Worm (Caenorhabditis elegans) whole organism, midembryonic: Measurements from ENCODE around the gene prx-19.

Source experiments
- T22C8.4 ChIP-seq: fragments of 200-800 bp; sonication (Bioruptor generic); IDR thresholded peaks from 2 replicates; pipeline ENCODE4 v1.3.6; 2022; ENCODE audit warnings: missing genetic modification characterization, missing compliant biosample characterization
- cog-1 ChIP-seq: sonication (generic microtip); optimal IDR thresholded peaks from 2 replicates; lab custom pipeline; 2016; ENCODE audit warnings: missing genetic modification characterization, missing compliant biosample characterization
- flt-1 ChIP-seq: fragments of 200-800 bp; sonication (Bioruptor generic); IDR thresholded peaks from 2 replicates; pipeline ENCODE4 v1.3.6; 2022; ENCODE audit warnings: missing genetic modification characterization, missing compliant biosample characterization
- klf-2 ChIP-seq: fragments of 200-800 bp; sonication (Bioruptor generic); conservative IDR thresholded peaks from 2 replicates; pipeline ENCODE4 v1.3.6; 2022; ENCODE audit warnings: missing genetic modification reagents, missing genetic modification characterization, missing compliant biosample characterization
- med-1 ChIP-seq: sonication (generic microtip); optimal IDR thresholded peaks from 2 replicates; lab custom pipeline; 2017; ENCODE audit warnings: missing genetic modification characterization, mild to moderate bottlenecking, missing compliant biosample characterization, antibody characterized with exemption, missing genetic modification reagents; ENCODE audit not compliant: insufficient read depth
- ref-1 ChIP-seq: fragments of 200-800 bp; sonication (Bioruptor generic); conservative IDR thresholded peaks from 2 replicates; pipeline ENCODE4 v1.3.6; 2022; ENCODE audit warnings: missing genetic modification reagents, missing genetic modification characterization, missing compliant biosample characterization
- tab-1 ChIP-seq: fragments of 200-800 bp; sonication (Bioruptor generic); IDR thresholded peaks from 2 replicates; pipeline ENCODE4 v1.3.6; 2022; ENCODE audit warnings: missing genetic modification characterization, missing compliant biosample characterization
- ztf-23 ChIP-seq: fragments of 200-800 bp; sonication (Bioruptor generic); IDR thresholded peaks from 2 replicates; pipeline ENCODE4 v1.3.6; 2022; ENCODE audit warnings: missing genetic modification reagents, missing genetic modification characterization, missing compliant biosample characterization
- ztf-29 ChIP-seq: fragments of 200-800 bp; sonication (Bioruptor generic); IDR thresholded peaks from 2 replicates; pipeline ENCODE4 v1.3.6; 2022; ENCODE audit warnings: missing genetic modification reagents, missing genetic modification characterization, missing compliant biosample characterization

prx-19 gene

ce11 chrIII:8838075-8838474 lies 29.0 kb upstream of the prx-19 start, which contains the start of gene F44E2.4:
F44E2.4 (minus strand) TSS chrIII:8838424.
- TF ChIP-seq tab-1 (GFP tag; lab: Robert Waterston, UW): no peak
- no peak for TF ChIP-seq klf-2 (GFP tag; lab: Robert Waterston, UW)
- no peak for TF ChIP-seq ref-1 (GFP tag; lab: Robert Waterston, UW)
- no peak for TF ChIP-seq med-1 (GFP tag; lab: Kevin White, UChicago)
- no peak for TF ChIP-seq ztf-29 (GFP tag; lab: Robert Waterston, UW)
- TF ChIP-seq T22C8.4 (GFP tag; lab: Robert Waterston, UW): no peak
- TF ChIP-seq ztf-23 (GFP tag; lab: Robert Waterston, UW): no peak
- no peak for TF ChIP-seq flt-1 (GFP tag; lab: Robert Waterston, UW)
- TF ChIP-seq cog-1 (tag; lab: Kevin White, UChicago): no peak

- TF ChIP-seq ztf-23 (GFP tag; lab: Robert Waterston, UW) (no peak), tab-1 (GFP tag; lab: Robert Waterston, UW) (no peak), ztf-29 (GFP tag; lab: Robert Waterston, UW) (no peak), med-1 (GFP tag; lab: Kevin White, UChicago) (no peak), klf-2 (GFP tag; lab: Robert Waterston, UW) (no peak), cog-1 (tag; lab: Kevin White, UChicago) (no peak), flt-1 (GFP tag; lab: Robert Waterston, UW) (no peak), T22C8.4 (GFP tag; lab: Robert Waterston, UW) (no peak), ref-1 (GFP tag; lab: Robert Waterston, UW) (no peak)
These were observed 22.1 kb upstream of the prx-19 start, which contains the start of gene F44E2.10 for ce11 chrIII:8831059-8831750. F44E2.10 (minus strand) TSS chrIII:8831109.

DNA sequence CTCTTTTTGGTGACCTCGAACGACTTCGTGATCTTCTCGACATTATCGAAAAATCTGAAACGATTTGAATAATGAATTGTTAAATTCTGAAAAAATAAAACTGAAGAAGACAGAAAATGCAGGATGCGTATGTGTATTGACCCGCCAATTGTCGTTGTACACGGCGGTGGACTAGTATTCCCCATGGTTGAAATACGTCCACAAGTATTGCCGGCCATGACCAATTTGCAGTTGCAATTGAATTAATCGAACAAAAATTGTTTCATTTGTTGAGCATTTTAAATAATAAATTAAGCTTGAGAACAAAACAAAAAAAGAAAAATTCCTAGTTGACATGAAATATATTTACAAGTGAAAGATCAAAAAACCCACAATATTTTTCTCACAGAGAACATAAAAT lies 20.1 kb upstream of the prx-19 start, which contains the start of gene F44E2.3:
TSS of gene F44E2.3 (minus strand) at position 61 of the 400 bp plus-strand sequence.
- TF ChIP-seq med-1 (GFP tag; lab: Kevin White, UChicago) (no peak), klf-2 (GFP tag; lab: Robert Waterston, UW) (no peak), T22C8.4 (GFP tag; lab: Robert Waterston, UW) (no peak), tab-1 (GFP tag; lab: Robert Waterston, UW) (no peak), cog-1 (tag; lab: Kevin White, UChicago) (no peak), ztf-23 (GFP tag; lab: Robert Waterston, UW) (no peak), flt-1 (GFP tag; lab: Robert Waterston, UW) (no peak), ref-1 (GFP tag; lab: Robert Waterston, UW) (no peak), ztf-29 (GFP tag; lab: Robert Waterston, UW) (no peak)

ce11 chrIII:8827128-8827527 lies 18.0 kb upstream of the prx-19 start, which contains the start of gene F54F2.9:
F54F2.9 (minus strand) TSS chrIII:8827228.
- TF ChIP-seq ztf-23 (GFP tag; lab: Robert Waterston, UW): no peak
- TF ChIP-seq flt-1 (GFP tag; lab: Robert Waterston, UW): no peak
- no peak for TF ChIP-seq tab-1 (GFP tag; lab: Robert Waterston, UW)
- TF ChIP-seq cog-1 (tag; lab: Kevin White, UChicago): no peak
- no peak for TF ChIP-seq ztf-29 (GFP tag; lab: Robert Waterston, UW)
- TF ChIP-seq ref-1 (GFP tag; lab: Robert Waterston, UW): no peak
- TF ChIP-seq klf-2 (GFP tag; lab: Robert Waterston, UW): no peak
- TF ChIP-seq med-1 (GFP tag; lab: Kevin White, UChicago): no peak
- TF ChIP-seq T22C8.4 (GFP tag; lab: Robert Waterston, UW): no peak

- TF ChIP-seq med-1 (GFP tag; lab: Kevin White, UChicago) (no peak), klf-2 (GFP tag; lab: Robert Waterston, UW) (no peak), ref-1 (GFP tag; lab: Robert Waterston, UW) (no peak), T22C8.4 (GFP tag; lab: Robert Waterston, UW) (no peak), tab-1 (GFP tag; lab: Robert Waterston, UW) (no peak), cog-1 (tag; lab: Kevin White, UChicago) (no peak), flt-1 (GFP tag; lab: Robert Waterston, UW) (no peak), ztf-23 (GFP tag; lab: Robert Waterston, UW) (no peak), ztf-29 (GFP tag; lab: Robert Waterston, UW) (no peak)
These were observed 15.5 kb upstream of the prx-19 start for ce11 chrIII:8824556-8824955.

DNA sequence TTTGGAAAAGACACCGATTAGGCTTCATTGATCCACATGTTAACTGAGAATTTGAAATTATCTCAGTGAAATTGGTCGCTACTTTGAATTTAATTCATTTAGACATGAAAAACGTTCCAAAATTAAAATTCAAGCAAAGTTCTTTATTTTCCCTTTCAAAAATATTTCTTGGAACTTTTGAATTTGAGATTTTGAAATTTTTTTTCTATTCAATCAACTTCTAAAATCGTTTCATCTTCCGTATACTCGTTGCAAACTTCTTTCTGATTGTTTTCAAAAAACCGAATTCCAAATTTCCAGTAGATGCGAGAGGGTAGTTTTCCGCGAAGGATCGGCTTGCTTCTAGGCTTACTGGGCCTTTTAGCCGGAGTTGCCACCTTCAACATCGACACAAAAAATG lies 9.5 kb upstream of the prx-19 start, which contains the start of gene pat-2:
TSS of gene pat-2 (plus strand) at position 301 of the 400 bp plus-strand sequence.
- TF ChIP-seq cog-1 (tag; lab: Kevin White, UChicago) (no peak), ref-1 (GFP tag; lab: Robert Waterston, UW) (no peak), med-1 (GFP tag; lab: Kevin White, UChicago) (no peak), tab-1 (GFP tag; lab: Robert Waterston, UW) (no peak), klf-2 (GFP tag; lab: Robert Waterston, UW) (no peak), ztf-29 (GFP tag; lab: Robert Waterston, UW) (no peak), ztf-23 (GFP tag; lab: Robert Waterston, UW) (no peak), T22C8.4 (GFP tag; lab: Robert Waterston, UW) (no peak), flt-1 (GFP tag; lab: Robert Waterston, UW) (no peak)

ce11 chrIII:8815699-8816098 lies 6.6 kb upstream of the prx-19 start:
- no peak for TF ChIP-seq T22C8.4 (GFP tag; lab: Robert Waterston, UW)
- TF ChIP-seq klf-2 (GFP tag; lab: Robert Waterston, UW): no peak
- no peak for TF ChIP-seq cog-1 (tag; lab: Kevin White, UChicago)
- TF ChIP-seq ztf-29 (GFP tag; lab: Robert Waterston, UW): no peak
- TF ChIP-seq flt-1 (GFP tag; lab: Robert Waterston, UW): no peak
- TF ChIP-seq med-1 (GFP tag; lab: Kevin White, UChicago): no peak
- no peak for TF ChIP-seq ztf-23 (GFP tag; lab: Robert Waterston, UW)
- no peak for TF ChIP-seq ref-1 (GFP tag; lab: Robert Waterston, UW)
- TF ChIP-seq tab-1 (GFP tag; lab: Robert Waterston, UW): no peak

ce11 chrIII:8811111-8811510 lies 2.0 kb upstream of the prx-19 start:
- TF ChIP-seq klf-2 (GFP tag; lab: Robert Waterston, UW): no peak
- TF ChIP-seq med-1 (GFP tag; lab: Kevin White, UChicago): no peak
- no peak for TF ChIP-seq tab-1 (GFP tag; lab: Robert Waterston, UW)
- no peak for TF ChIP-seq cog-1 (tag; lab: Kevin White, UChicago)
- TF ChIP-seq ztf-29 (GFP tag; lab: Robert Waterston, UW): no peak
- no peak for TF ChIP-seq ztf-23 (GFP tag; lab: Robert Waterston, UW)
- TF ChIP-seq flt-1 (GFP tag; lab: Robert Waterston, UW): no peak
- TF ChIP-seq ref-1 (GFP tag; lab: Robert Waterston, UW): no peak
- no peak for TF ChIP-seq T22C8.4 (GFP tag; lab: Robert Waterston, UW)
